Fruit fly (Drosophila melanogaster) whole organism, adult: ENCODE results near the gene CG10591.

ENCODE experiments used
- CG1620 ChIP-seq: fragments of 200-800 bp; sonication (Bioruptor generic); optimal IDR thresholded peaks from 2 replicates; lab custom pipeline; 2016; ENCODE audit warnings: missing biosample characterization, missing genetic modification characterization
- Hr96 ChIP-seq: fragments of 200-800 bp; sonication (Bioruptor generic); optimal IDR thresholded peaks from 2 replicates; lab custom pipeline; 2016; ENCODE audit warnings: missing biosample characterization, missing genetic modification characterization
- cnc ChIP-seq, 2 experiments: fragments of >200 bp; optimal IDR thresholded peaks; 2 replicates each; lab custom pipeline; 2017
- kay ChIP-seq: fragments of 200-800 bp; sonication (Bioruptor generic); peaks from one replicate; lab custom pipeline; 2016; ENCODE audit warnings: missing biosample characterization, missing genetic modification characterization, borderline replicate concordance
- ovo ChIP-seq: fragments of 200-800 bp; sonication (Bioruptor generic); optimal IDR thresholded peaks from 2 replicates; lab custom pipeline; 2016; ENCODE audit warnings: missing biosample characterization, missing genetic modification characterization
- pad ChIP-seq: fragments of 200-800 bp; sonication (Bioruptor generic); optimal IDR thresholded peaks from 3 replicates; lab custom pipeline; 2017; ENCODE audit warnings: missing biosample characterization, missing genetic modification characterization, mild to moderate bottlenecking, moderate library complexity, missing genetic modification reagents
- tj ChIP-seq: fragments of 200-800 bp; sonication (Bioruptor generic); optimal IDR thresholded peaks from 3 replicates; lab custom pipeline; 2017; ENCODE audit warnings: missing biosample characterization, mild to moderate bottlenecking, missing genetic modification characterization, moderate library complexity

DNA sequence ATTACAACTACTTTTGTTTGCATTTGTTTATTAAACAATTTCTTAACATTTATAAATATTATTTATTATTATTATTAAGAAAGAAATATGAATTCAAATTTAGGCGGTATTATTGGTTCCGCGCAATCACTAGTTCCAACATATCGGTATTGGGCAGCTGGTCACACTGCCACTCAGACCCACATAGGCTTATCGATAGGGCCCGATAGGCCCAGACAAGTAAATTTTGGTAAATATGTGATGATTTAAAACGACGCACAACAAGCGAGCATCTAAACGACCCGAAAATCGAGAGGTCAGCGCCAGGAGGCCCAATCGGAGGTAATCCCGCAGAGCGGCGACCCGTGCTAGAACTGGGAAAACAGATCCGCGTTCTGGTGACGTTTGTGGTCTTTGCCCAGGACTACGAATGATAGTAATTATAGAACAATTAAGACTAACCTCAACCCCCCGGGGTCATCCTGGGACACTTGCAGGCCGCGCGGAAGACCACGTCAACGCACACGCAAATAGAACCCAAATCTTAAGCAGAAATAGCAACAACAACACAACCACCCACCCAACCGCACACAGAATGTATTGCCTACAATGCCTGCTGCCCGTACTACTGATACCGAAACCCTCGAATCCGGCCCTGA, 34.3 kb downstream of the CG10591 start, which contains the start of gene bc10:
- TF ChIP-seq cnc (optimal IDR thresholded peaks at IDR 0.05; lab: Kevin White, UChicago) (no peak), pad (GFP tag; lab: Kevin White, UChicago) (no peak), tj (GFP tag; lab: Kevin White, UChicago) (no peak), CG1620 (GFP tag; lab: Kevin White, UChicago) (no peak), ovo (GFP tag; lab: Kevin White, UChicago) (no peak), kay (no peak), Hr96 (GFP tag; lab: Kevin White, UChicago) (no peak)
